Worm (Caenorhabditis elegans): ENCODE results near the gene gur-4.

DNA sequence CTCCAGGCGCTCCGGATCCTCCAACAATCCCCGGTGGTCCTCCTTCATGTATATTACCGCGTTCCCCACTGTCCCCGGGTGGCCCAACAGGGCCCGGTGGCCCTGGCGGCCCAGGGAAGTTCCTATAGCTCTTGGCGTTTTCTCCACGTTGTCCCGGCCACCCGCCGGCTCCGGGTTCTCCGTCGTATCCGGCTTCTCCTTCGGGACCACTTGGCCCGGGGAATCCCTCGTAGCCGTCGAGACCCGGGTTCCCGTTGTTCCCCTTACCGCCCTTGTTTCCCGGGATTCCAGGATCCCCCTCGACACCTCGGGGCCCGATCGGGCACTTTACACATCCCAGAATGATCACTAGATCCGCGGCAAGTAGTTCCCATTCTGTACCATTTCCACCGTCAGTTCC is 13.4 kb upstream of the gur-4 start:
- TF ChIP-seq lin-13 (GFP tag; optimal IDR thresholded peaks at IDR 0.05), result no peak
- TF ChIP-seq nhr-28 (tag; optimal IDR thresholded peaks at IDR 0.05), result no peak
- no peak for TF ChIP-seq lsy-2 (tag; optimal IDR thresholded peaks at IDR 0.05)
- TF ChIP-seq zag-1 (tag; optimal IDR thresholded peaks at IDR 0.05), result no peak
- no peak for TF ChIP-seq lin-39 (tag; optimal IDR thresholded peaks at IDR 0.05)
- no peak for TF ChIP-seq nhr-85 (tag)
- TF ChIP-seq C16A3.4 (tag; optimal IDR thresholded peaks at IDR 0.05), result no peak
- no peak for TF ChIP-seq ztf-4 (tag; optimal IDR thresholded peaks at IDR 0.05)
- TF ChIP-seq ama-1 (optimal IDR thresholded peaks at IDR 0.05), result no peak
- no peak for TF ChIP-seq ces-1 (GFP tag; optimal IDR thresholded peaks at IDR 0.05)

All from whole organism, L1 larva.